Worm (Caenorhabditis elegans) whole organism, early embryonic: ENCODE data around the gene rpt-4.

Experiments
- B0310.2 ChIP-seq: sonication (generic microtip); optimal IDR thresholded peaks from 2 replicates; lab custom pipeline; 2016; ENCODE audit warnings: mild to moderate bottlenecking, missing genetic modification characterization, missing compliant biosample characterization
- ama-1 ChIP-seq: fragments of 150-350 bp; optimal IDR thresholded peaks from 2 replicates; lab custom pipeline; 2014
- ceh-13 ChIP-seq: fragments of 200-800 bp; sonication (Bioruptor generic); optimal IDR thresholded peaks from 2 replicates; lab custom pipeline; 2018; ENCODE audit warnings: mild to moderate bottlenecking, missing genetic modification characterization, missing compliant biosample characterization
- hnd-1 ChIP-seq: sonication (generic microtip); optimal IDR thresholded peaks from 2 replicates; lab custom pipeline; 2016; ENCODE audit warnings: missing genetic modification characterization, missing compliant biosample characterization
- pes-1 ChIP-seq: fragments of 200-800 bp; sonication (Bioruptor generic); IDR thresholded peaks from 2 replicates; pipeline ENCODE4 v1.3.6; 2022; ENCODE audit warnings: missing genetic modification reagents, missing genetic modification characterization, missing compliant biosample characterization
- tbx-11 ChIP-seq: fragments of 200-800 bp; sonication (Bioruptor generic); IDR thresholded peaks from 2 replicates; pipeline ENCODE4 v1.3.6; 2022; ENCODE audit warnings: missing genetic modification characterization, missing compliant biosample characterization
- tbx-37 ChIP-seq: fragments of 200-800 bp; sonication (Bioruptor generic); conservative IDR thresholded peaks from 2 replicates; pipeline ENCODE4 v1.3.6; 2022; ENCODE audit warnings: missing genetic modification reagents, missing genetic modification characterization, missing compliant biosample characterization

- TF ChIP-seq tbx-11 (GFP tag; lab: Robert Waterston, UW) (no peak), ceh-13 (GFP tag; lab: Kevin White, UChicago) (no peak), B0310.2 (no peak), pes-1 (no peak), ama-1 (lab: Kevin White, UChicago) (no peak), hnd-1 (tag; lab: Kevin White, UChicago) (no peak), tbx-37 (GFP tag; lab: Robert Waterston, UW) (no peak)
Observed at ce11 chrII:12685-13084, 33.3 kb downstream of the rpt-4 start, which contains the start of gene best-3.
